Fruit fly (Drosophila melanogaster): Measurements from ENCODE around the gene CG13643.

Gene CG13643

dm6 chr3R:24870389-24871048 is 35.3 kb downstream of the CG13643 start, which contains the start of gene CycB3 (continued):
- TF ChIP-seq CG18011 (GFP tag; optimal IDR thresholded peaks at IDR 0.05) (no peak), CG4328 (GFP tag; optimal IDR thresholded peaks at IDR 0.05) (peak; percentile 50), CG4820 (GFP tag; optimal IDR thresholded peaks at IDR 0.05) (no peak), crol (GFP tag; IDR thresholded peaks at IDR 0.05) (no peak), en (GFP tag; optimal IDR thresholded peaks at IDR 0.05) (no peak), H15 (GFP tag; IDR thresholded peaks at IDR 0.05) (no peak), ro (GFP tag; IDR thresholded peaks at IDR 0.05) (no peak), Atf6 (GFP tag; IDR thresholded peaks at IDR 0.05) (no peak), CG2875 (GFP tag; optimal IDR thresholded peaks at IDR 0.05) (no peak), gcm (GFP tag; optimal IDR thresholded peaks at IDR 0.05) (no peak), CG9797 (GFP tag; optimal IDR thresholded peaks at IDR 0.05) (peak; percentile 98), fd64A (GFP tag; optimal IDR thresholded peaks at IDR 0.05) (no peak), ATbp (GFP tag; optimal IDR thresholded peaks at IDR 0.05) (no peak), CG15269 (tag; optimal IDR thresholded peaks at IDR 0.05) (no peak), gt (GFP tag; IDR thresholded peaks at IDR 0.05) (no peak), sens-2 (GFP tag; IDR thresholded peaks at IDR 0.05) (no peak), CG11723 (GFP tag; optimal IDR thresholded peaks at IDR 0.05) (peak; percentile 3), Hr3 (GFP tag; optimal IDR thresholded peaks at IDR 0.05) (no peak), phol (tag; optimal IDR thresholded peaks at IDR 0.05) (peak; percentile 91), fd3F (GFP tag; optimal IDR thresholded peaks at IDR 0.05) (no peak), Myb (GFP tag; optimal IDR thresholded peaks at IDR 0.05) (peak; percentile 93), Gug (GFP tag; IDR thresholded peaks at IDR 0.05) (no peak), CG6254 (GFP tag; optimal IDR thresholded peaks at IDR 0.05) (no peak), ems (GFP tag; optimal IDR thresholded peaks at IDR 0.05) (no peak), trem (tag; optimal IDR thresholded peaks at IDR 0.05) (peak; percentile 79), Nf-YB (GFP tag; optimal IDR thresholded peaks at IDR 0.05) (no peak), sim (GFP tag; IDR thresholded peaks at IDR 0.05) (no peak), CkIIα-i1 (GFP tag; IDR thresholded peaks at IDR 0.05) (no peak), pb (GFP tag; optimal IDR thresholded peaks at IDR 0.05) (no peak), CG31365 (tag; optimal IDR thresholded peaks at IDR 0.05) (no peak), Lim3 (GFP tag; IDR thresholded peaks at IDR 0.05) (no peak), lmd (GFP tag; IDR thresholded peaks at IDR 0.05) (no peak), Xrp1 (GFP tag; IDR thresholded peaks at IDR 0.05) (no peak), CG13624 (GFP tag; optimal IDR thresholded peaks at IDR 0.05) (no peak), CG14014 (GFP tag; IDR thresholded peaks at IDR 0.05) (0 out of 2 replicates have a peak, but pooled peaks have one; percentile 31), CG6683 (GFP tag; optimal IDR thresholded peaks at IDR 0.05) (no peak), zfh2 (GFP tag; optimal IDR thresholded peaks at IDR 0.05) (no peak), Sry-β (GFP tag; optimal IDR thresholded peaks at IDR 0.05) (no peak), CG3847 (GFP tag; IDR thresholded peaks at IDR 0.05) (peak; percentile 42), CG13775 (GFP tag; optimal IDR thresholded peaks at IDR 0.05) (no peak), sc (optimal IDR thresholded peaks at IDR 0.05) (no peak), sc (GFP tag; optimal IDR thresholded peaks at IDR 0.05) (no peak), tna (GFP tag; IDR thresholded peaks at IDR 0.05; ENCODE audit: partially characterized antibody) (0 out of 2 replicates have a peak, but pooled peaks have one; percentile 30), CrebB (tag; optimal IDR thresholded peaks at IDR 0.05) (no peak), CG14710 (tag; optimal IDR thresholded peaks at IDR 0.05) (peak; percentile 84), CG17361 (GFP tag; IDR thresholded peaks at IDR 0.05) (no peak), CG3407 (GFP tag; optimal IDR thresholded peaks at IDR 0.05) (no peak), Atf3 (GFP tag; optimal IDR thresholded peaks at IDR 0.05) (no peak), Gsc (GFP tag; IDR thresholded peaks at IDR 0.05) (no peak), CG17912 (GFP tag; optimal IDR thresholded peaks at IDR 0.05) (peak; percentile 69), CG7987 (GFP tag; optimal IDR thresholded peaks at IDR 0.05) (peak; percentile 45)
